Fruit fly (Drosophila melanogaster) whole organism, embryonic: ENCODE results near the gene HIP-R.
A peak's percentile ranks its signal among the peaks of the same experiment; 100 is the strongest.

Experiments
- Awh ChIP-seq: fragments of 200-800 bp; sonication (Bioruptor generic); IDR thresholded peaks from 2 replicates; pipeline ENCODE4, ENCODE4 v1.3.6; 2022; ENCODE audit warnings: missing biosample characterization, missing genetic modification characterization
- B-H2 ChIP-seq: fragments of 200-800 bp; sonication (Bioruptor generic); optimal IDR thresholded peaks from 2 replicates; lab custom pipeline; 2018; ENCODE audit warnings: missing biosample characterization, mild to moderate bottlenecking, missing genetic modification characterization
- CG10366 ChIP-seq: fragments of 200-800 bp; sonication (Bioruptor generic); IDR thresholded peaks from 2 replicates; pipeline ENCODE4 v1.3.6; 2022; ENCODE audit warnings: missing biosample characterization, missing genetic modification characterization
- CG10654 ChIP-seq: fragments of 200-800 bp; sonication (Bioruptor generic); optimal IDR thresholded peaks from 2 replicates; lab custom pipeline; 2016; ENCODE audit warnings: missing biosample characterization, missing genetic modification characterization
- CG12071 ChIP-seq: fragments of 200-800 bp; sonication (Bioruptor generic); optimal IDR thresholded peaks from 3 replicates; lab custom pipeline; 2018; ENCODE audit warnings: missing biosample characterization, mild to moderate bottlenecking, missing genetic modification characterization
- CG12391 ChIP-seq: fragments of 200-800 bp; sonication (Bioruptor generic); optimal IDR thresholded peaks from 3 replicates; lab custom pipeline; 2018; ENCODE audit warnings: missing biosample characterization, mild to moderate bottlenecking, missing genetic modification characterization, moderate library complexity
- CG15011 ChIP-seq: fragments of 200-800 bp; sonication (Bioruptor generic); optimal IDR thresholded peaks from 3 replicates; lab custom pipeline; 2018; ENCODE audit warnings: missing biosample characterization, mild to moderate bottlenecking, missing genetic modification characterization
- CG18476 ChIP-seq: fragments of 200-800 bp; sonication (Bioruptor generic); optimal IDR thresholded peaks from 2 replicates; lab custom pipeline; 2016; ENCODE audit warnings: missing biosample characterization, mild to moderate bottlenecking, missing genetic modification characterization
- CG18619 ChIP-seq: fragments of 200-800 bp; sonication (Bioruptor generic); optimal IDR thresholded peaks from 3 replicates; lab custom pipeline; 2017; ENCODE audit warnings: missing biosample characterization, mild to moderate bottlenecking, missing genetic modification characterization
- CG32532 ChIP-seq: fragments of 200-800 bp; sonication (Bioruptor generic); IDR thresholded peaks from 2 replicates; pipeline ENCODE4 v1.3.6; 2022; ENCODE audit warnings: missing biosample characterization, missing genetic modification characterization
- CG32772 ChIP-seq: fragments of 200-800 bp; sonication (Bioruptor generic); IDR thresholded peaks from 2 replicates; pipeline ENCODE4 v1.3.6; 2022; ENCODE audit warnings: missing biosample characterization, missing genetic modification characterization
- CG7987 ChIP-seq: fragments of 200-800 bp; sonication (Bioruptor generic); optimal IDR thresholded peaks from 2 replicates; lab custom pipeline; 2018; ENCODE audit warnings: missing biosample characterization, mild to moderate bottlenecking, missing genetic modification characterization, moderate library complexity
- CG8290 ChIP-seq, 3 experiments: fragments of 200-800 bp; sonication (Bioruptor generic); optimal IDR thresholded peaks; 2 replicates each; lab custom pipeline; 2016 to 2019; ENCODE audit warnings: missing biosample characterization in 3 of 3, missing genetic modification characterization in 3 of 3, mild to moderate bottlenecking in 2 of 3, moderate library complexity in 1 of 3
- CG8359 ChIP-seq: fragments of 200-800 bp; sonication (Bioruptor generic); optimal IDR thresholded peaks from 2 replicates; lab custom pipeline; 2017; ENCODE audit warnings: missing biosample characterization, mild to moderate bottlenecking, missing genetic modification characterization, borderline replicate concordance
- CG8478 ChIP-seq: fragments of >200 bp; optimal IDR thresholded peaks from 2 replicates; lab custom pipeline; 2018
- CG8924 ChIP-seq: fragments of 200-800 bp; optimal IDR thresholded peaks from 3 replicates; lab custom pipeline; 2019; ENCODE audit warnings: missing biosample characterization, mild to moderate bottlenecking, missing genetic modification characterization, moderate library complexity
- Camta ChIP-seq: fragments of 200-800 bp; sonication (Bioruptor generic); optimal IDR thresholded peaks from 2 replicates; lab custom pipeline; 2016; ENCODE audit warnings: missing biosample characterization, missing genetic modification characterization
- CrebB ChIP-seq: fragments of 200-800 bp; sonication (Bioruptor generic); optimal IDR thresholded peaks from 3 replicates; lab custom pipeline; 2018; ENCODE audit warnings: missing biosample characterization, mild to moderate bottlenecking, missing genetic modification characterization
- Dip3 ChIP-seq: fragments of 200-800 bp; sonication (Bioruptor generic); optimal IDR thresholded peaks from 3 replicates; lab custom pipeline; 2016; ENCODE audit warnings: missing biosample characterization, missing genetic modification characterization
- Ets65A ChIP-seq: fragments of 200-800 bp; sonication (Bioruptor generic); peaks from one replicate; lab custom pipeline; 2016; ENCODE audit warnings: missing biosample characterization, missing genetic modification characterization
- HLH3B ChIP-seq: fragments of 200-800 bp; sonication (Bioruptor generic); IDR thresholded peaks from 2 replicates; pipeline ENCODE4 v1.3.6; 2022; ENCODE audit warnings: missing biosample characterization, missing genetic modification characterization
- HLHmδ ChIP-seq: fragments of 200-800 bp; sonication (Bioruptor generic); optimal IDR thresholded peaks from 2 replicates; lab custom pipeline; 2018; ENCODE audit warnings: missing biosample characterization, mild to moderate bottlenecking, missing genetic modification characterization, moderate library complexity
- Hand ChIP-seq: fragments of 200-800 bp; sonication (Bioruptor generic); optimal IDR thresholded peaks from 2 replicates; lab custom pipeline; 2017; ENCODE audit warnings: mild to moderate bottlenecking, missing biosample characterization, missing genetic modification reagents, missing genetic modification characterization
- Hey ChIP-seq: fragments of 200-800 bp; sonication (Bioruptor generic); optimal IDR thresholded peaks from 3 replicates; lab custom pipeline; 2018; ENCODE audit warnings: missing biosample characterization, mild to moderate bottlenecking, missing genetic modification characterization
- NC2α ChIP-seq: fragments of 200-800 bp; sonication (Bioruptor generic); optimal IDR thresholded peaks from 2 replicates; lab custom pipeline; 2016; ENCODE audit warnings: missing biosample characterization, missing genetic modification characterization
- NC2β ChIP-seq: fragments of 200-800 bp; sonication (Bioruptor generic); optimal IDR thresholded peaks from 2 replicates; lab custom pipeline; 2016; ENCODE audit warnings: missing biosample characterization, missing genetic modification characterization
- Nf-YB ChIP-seq: fragments of 200-800 bp; sonication (Bioruptor generic); optimal IDR thresholded peaks from 3 replicates; lab custom pipeline; 2019; ENCODE audit warnings: missing biosample characterization, mild to moderate bottlenecking, missing genetic modification characterization, moderate library complexity
- Oaz ChIP-seq: fragments of 200-800 bp; sonication (Bioruptor generic); IDR thresholded peaks from 2 replicates; pipeline ENCODE4 v1.3.6; 2022; ENCODE audit warnings: missing biosample characterization, missing genetic modification characterization
- Opbp ChIP-seq: fragments of 200-800 bp; sonication (Bioruptor generic); IDR thresholded peaks from 3 replicates; pipeline ENCODE4 v1.3.6; 2022; ENCODE audit warnings: missing biosample characterization, missing genetic modification characterization; ENCODE audit not compliant: partially characterized antibody
- Ravus ChIP-seq: fragments of 200-800 bp; sonication (Bioruptor generic); IDR thresholded peaks from 2 replicates; pipeline ENCODE4 v1.3.6; 2022; ENCODE audit warnings: missing biosample characterization, missing genetic modification characterization
- ac ChIP-seq: fragments of 200-800 bp; sonication (Bioruptor generic); optimal IDR thresholded peaks from 3 replicates; lab custom pipeline; 2017; ENCODE audit warnings: missing biosample characterization, mild to moderate bottlenecking, missing genetic modification characterization
- crp ChIP-seq, 2 experiments: fragments of 200-800 bp; sonication (Bioruptor generic); optimal IDR thresholded peaks; 2 replicates in 1 of 2; 3 replicates in 1 of 2; lab custom pipeline; 2017; ENCODE audit warnings: missing biosample characterization in 2 of 2, missing genetic modification characterization in 2 of 2, mild to moderate bottlenecking in 1 of 2, moderate library complexity in 1 of 2
- fru ChIP-seq: fragments of >200 bp; optimal IDR thresholded peaks from 2 replicates; lab custom pipeline; 2017
- ind ChIP-seq: fragments of 200-800 bp; sonication (Bioruptor generic); optimal IDR thresholded peaks from 3 replicates; lab custom pipeline; 2016; ENCODE audit warnings: missing biosample characterization, missing genetic modification characterization
- inv ChIP-seq: fragments of 200-800 bp; sonication (Bioruptor generic); IDR thresholded peaks from 2 replicates; pipeline ENCODE4 v1.3.6; 2022; ENCODE audit warnings: missing biosample characterization, missing genetic modification characterization; ENCODE audit not compliant: partially characterized antibody
- jing ChIP-seq: fragments of 200-800 bp; sonication (Bioruptor generic); optimal IDR thresholded peaks from 2 replicates; lab custom pipeline; 2018; ENCODE audit warnings: missing biosample characterization, mild to moderate bottlenecking, missing genetic modification characterization
- lmd ChIP-seq: fragments of 200-800 bp; sonication (Bioruptor generic); IDR thresholded peaks from 2 replicates; pipeline ENCODE4 v1.3.6; 2022; ENCODE audit warnings: missing biosample characterization, missing genetic modification characterization
- lov ChIP-seq, 2 experiments: fragments of 200-800 bp in 1 of 2; fragments of >200 bp in 1 of 2; sonication (Bioruptor generic) in 1 of 2; IDR thresholded peaks in 1 of 2; optimal IDR thresholded peaks in 1 of 2; 2 replicates in 1 of 2; 3 replicates in 1 of 2; pipeline versions ENCODE4 v1.3.6 to Lab custom; 2017 to 2022; ENCODE audit warnings: missing biosample characterization in 1 of 2, missing genetic modification characterization in 1 of 2
- nau ChIP-seq: fragments of 200-800 bp; sonication (Bioruptor generic); optimal IDR thresholded peaks from 3 replicates; lab custom pipeline; 2017; ENCODE audit warnings: missing biosample characterization, mild to moderate bottlenecking, missing genetic modification characterization, missing genetic modification reagents
- nmo ChIP-seq: fragments of 200-800 bp; sonication (Bioruptor generic); optimal IDR thresholded peaks from 2 replicates; lab custom pipeline; 2018; ENCODE audit warnings: missing biosample characterization, mild to moderate bottlenecking, missing genetic modification characterization, moderate library complexity
- pb ChIP-seq: fragments of 200-800 bp; sonication (Bioruptor generic); optimal IDR thresholded peaks from 3 replicates; lab custom pipeline; 2016; ENCODE audit warnings: missing biosample characterization, missing genetic modification characterization
- pho ChIP-seq: fragments of 200-800 bp; sonication (Bioruptor generic); optimal IDR thresholded peaks from 2 replicates; lab custom pipeline; 2016; ENCODE audit warnings: missing biosample characterization, missing genetic modification characterization
- ro ChIP-seq: fragments of 200-800 bp; sonication (Bioruptor generic); IDR thresholded peaks from 2 replicates; pipeline ENCODE4 v1.3.6; 2022; ENCODE audit warnings: missing biosample characterization, missing genetic modification characterization
- schlank ChIP-seq: fragments of 200-800 bp; sonication (Bioruptor generic); optimal IDR thresholded peaks from 2 replicates; lab custom pipeline; 2018; ENCODE audit warnings: missing biosample characterization, mild to moderate bottlenecking, missing genetic modification characterization
- tll ChIP-seq, 2 experiments: fragments of 200-800 bp in 1 of 2; fragments of >200 bp in 1 of 2; sonication (Bioruptor generic) in 1 of 2; optimal IDR thresholded peaks; 2 replicates each; lab custom pipeline; 2017 to 2019; ENCODE audit warnings: missing biosample characterization in 2 of 2, missing genetic modification characterization in 2 of 2, mild to moderate bottlenecking in 1 of 2, moderate library complexity in 1 of 2
- tup ChIP-seq: fragments of 200-800 bp; sonication (Bioruptor generic); optimal IDR thresholded peaks from 2 replicates; lab custom pipeline; 2016; ENCODE audit warnings: missing biosample characterization, mild to moderate bottlenecking, missing genetic modification characterization, moderate library complexity
- twi ChIP-seq: fragments of 200-800 bp; optimal IDR thresholded peaks from 2 replicates; lab custom pipeline; 2019; ENCODE audit warnings: missing biosample characterization, mild to moderate bottlenecking, missing genetic modification characterization, moderate library complexity
- zfh2 ChIP-seq: fragments of 200-800 bp; sonication (Bioruptor generic); optimal IDR thresholded peaks from 2 replicates; lab custom pipeline; 2016; ENCODE audit warnings: missing biosample characterization, missing genetic modification characterization

Gene HIP-R

DNA sequence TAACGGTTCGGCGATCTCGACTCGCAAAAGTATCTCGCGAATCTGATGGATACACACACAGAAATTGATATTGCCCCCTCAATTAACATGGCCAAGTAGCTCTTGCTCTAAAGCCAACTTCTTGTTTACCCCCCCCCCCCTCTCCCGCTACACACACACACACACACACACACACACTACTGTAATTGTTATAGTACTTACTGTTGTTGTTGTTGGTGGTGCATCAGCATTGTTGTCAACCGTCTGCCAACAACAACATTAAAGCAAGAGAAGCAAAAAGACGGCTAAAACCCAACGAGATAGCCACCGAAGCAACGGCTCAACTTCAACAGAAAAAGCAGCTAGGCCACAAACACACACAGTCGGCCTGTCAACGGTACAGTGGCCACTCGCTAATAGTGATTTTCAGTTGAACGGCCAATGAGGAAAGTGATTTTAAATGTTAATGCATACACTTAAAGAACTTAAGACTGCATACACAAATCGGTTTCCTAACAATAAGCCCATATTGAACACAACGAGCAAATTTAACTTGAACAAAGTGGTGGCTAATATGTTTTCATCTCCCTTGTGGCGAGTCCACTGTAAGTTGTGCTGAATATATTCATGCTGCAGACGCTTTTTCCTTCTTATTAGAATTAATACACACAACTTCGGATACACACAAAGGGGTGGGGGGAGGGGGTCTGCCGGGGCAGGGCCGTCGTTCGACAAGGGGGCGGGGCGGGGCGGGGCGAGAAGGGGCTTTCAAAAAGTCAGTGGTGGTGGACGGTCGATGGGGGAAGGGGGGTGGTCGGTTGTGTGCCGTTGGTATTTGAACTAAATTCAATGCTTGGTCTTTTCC lies 39.3 kb upstream of the HIP-R start (continued):
- TF ChIP-seq fru (no peak), tll (GFP tag; optimal IDR thresholded peaks at IDR 0.05; lab: Kevin White, UChicago) (no peak), Dip3 (GFP tag; lab: Kevin White, UChicago) (peak; percentile 83), CrebB (tag; lab: Kevin White, UChicago) (peak; percentile 81), ind (GFP tag; lab: Kevin White, UChicago) (peak; percentile 89), twi (tag; lab: Kevin White, UChicago) (peak; percentile 67), CG8924 (tag; lab: Kevin White, UChicago) (peak; percentile 90), CG8478 (no peak), ro (GFP tag; lab: Robert Waterston, UW) (peak; percentile 63), B-H2 (GFP tag; lab: Kevin White, UChicago) (peak; percentile 24), jing (GFP tag; lab: Kevin White, UChicago) (peak; percentile 81), schlank (tag; lab: Kevin White, UChicago) (peak; percentile 75), Hey (tag; lab: Kevin White, UChicago) (peak; percentile 39), Opbp (GFP tag; lab: Robert Waterston, UW) (no peak), CG10654 (GFP tag; lab: Kevin White, UChicago) (peak; percentile 77), NC2α (GFP tag; lab: Kevin White, UChicago) (peak; percentile 65), NC2β (GFP tag; lab: Kevin White, UChicago) (peak; percentile 40), CG18619 (peak; percentile 86), CG32532 (GFP tag; lab: Robert Waterston, UW) (peak; percentile 86), nau (GFP tag; lab: Kevin White, UChicago) (peak; percentile 84), tup (GFP tag; lab: Kevin White, UChicago) (peak; percentile 47), CG12391 (tag; lab: Kevin White, UChicago) (peak; percentile 87), lov (optimal IDR thresholded peaks at IDR 0.05; lab: Kevin White, UChicago) (no peak), lov (GFP tag; IDR thresholded peaks at IDR 0.05; lab: Robert Waterston, UW) (peak; percentile 79; the same call in 2 of the 3 replicates), zfh2 (peak; percentile 84), CG32772 (GFP tag; lab: Robert Waterston, UW) (peak; percentile 89), Awh (GFP tag; lab: Robert Waterston, UW) (peak; percentile 79), CG18476 (GFP tag; lab: Kevin White, UChicago) (peak; percentile 67), nmo (peak; percentile 85), crp (GFP tag; optimal IDR thresholded peaks at IDR 0.05; lab: Kevin White, UChicago) (peak in 1 of 2 experiments; percentile 45), inv (GFP tag; lab: Robert Waterston, UW) (no peak), Nf-YB (GFP tag; lab: Kevin White, UChicago) (peak; percentile 71), CG12071 (GFP tag; lab: Kevin White, UChicago) (peak; percentile 87), pho (GFP tag; lab: Kevin White, UChicago) (peak; percentile 65), HLHmδ (GFP tag; lab: Kevin White, UChicago) (no peak), Camta (peak; percentile 76), CG10366 (peak; percentile 89), CG15011 (GFP tag; lab: Kevin White, UChicago) (peak; percentile 71), CG8290 (GFP tag; optimal IDR thresholded peaks at IDR 0.05; lab: Kevin White, UChicago) (peak; percentile 57), CG8290 (tag; optimal IDR thresholded peaks at IDR 0.05; lab: Kevin White, UChicago) (peak; percentile 25 to 95), pb (GFP tag; lab: Kevin White, UChicago) (peak; percentile 65), lmd (peak; percentile 93), CG8359 (GFP tag; lab: Kevin White, UChicago) (peak; percentile 71), HLH3B (GFP tag; lab: Robert Waterston, UW) (peak; percentile 89), Oaz (GFP tag; lab: Robert Waterston, UW) (peak; percentile 77), Ets65A (peak; percentile 98), Ravus (GFP tag; lab: Robert Waterston, UW) (peak; percentile 65), CG7987 (peak; percentile 41), Hand (GFP tag; lab: Kevin White, UChicago) (peak; percentile 77), ac (GFP tag; lab: Kevin White, UChicago) (peak; percentile 9)
